Worm (Caenorhabditis elegans) whole organism, L1 larva: ENCODE measurements around the gene lelo-4.

ENCODE experiments used
- C04F5.9 ChIP-seq: sonication (generic microtip); optimal IDR thresholded peaks from 2 replicates; lab custom pipeline; 2016; ENCODE audit warnings: missing genetic modification characterization, missing compliant biosample characterization
- C16A3.4 ChIP-seq: fragments of 150-350 bp; optimal IDR thresholded peaks from 2 replicates; lab custom pipeline; 2014; ENCODE audit warnings: missing biosample characterization, missing genetic modification characterization
- F16B12.6 ChIP-seq: fragments of 150-350 bp; optimal IDR thresholded peaks from 2 replicates; lab custom pipeline; 2014; ENCODE audit warnings: missing biosample characterization, missing genetic modification characterization
- alr-1 ChIP-seq: fragments of 200-800 bp; sonication (Bioruptor generic); optimal IDR thresholded peaks from 2 replicates; lab custom pipeline; 2018; ENCODE audit warnings: borderline replicate concordance, mild to moderate bottlenecking, missing genetic modification characterization, missing compliant biosample characterization
- aly-2 ChIP-seq: fragments of 150-350 bp; optimal IDR thresholded peaks from 2 replicates; lab custom pipeline; 2014; ENCODE audit warnings: missing biosample characterization, missing genetic modification characterization
- ama-1 ChIP-seq: fragments of 150-350 bp; optimal IDR thresholded peaks from 2 replicates; lab custom pipeline; 2014
- blmp-1 ChIP-seq: fragments of 150-350 bp; optimal IDR thresholded peaks from 2 replicates; lab custom pipeline; 2014; ENCODE audit warnings: missing biosample characterization, missing genetic modification characterization
- ceh-63 ChIP-seq: fragments of 200-800 bp; sonication (Bioruptor generic); optimal IDR thresholded peaks from 2 replicates; lab custom pipeline; 2018; ENCODE audit warnings: mild to moderate bottlenecking, missing genetic modification characterization, missing compliant biosample characterization
- ceh-90 ChIP-seq: sonication (generic microtip); optimal IDR thresholded peaks from 2 replicates; lab custom pipeline; 2016; ENCODE audit warnings: missing genetic modification characterization, missing compliant biosample characterization
- dsc-1 ChIP-seq: sonication (generic microtip); optimal IDR thresholded peaks from 2 replicates; lab custom pipeline; 2016; ENCODE audit warnings: mild to moderate bottlenecking, missing genetic modification characterization, missing compliant biosample characterization
- efl-1 ChIP-seq, 4 experiments: fragments of 150-350 bp; optimal IDR thresholded peaks in 3 of 4; peaks in 1 of 4; 1 replicate in 1 of 4; 2 replicates in 3 of 4; lab custom pipeline; 2014; ENCODE audit warnings: missing biosample characterization in 2 of 4, missing genetic modification characterization in 2 of 4, missing genetic modification reagents in 2 of 4
- efl-3 ChIP-seq: fragments of 200-800 bp; sonication (Bioruptor generic); optimal IDR thresholded peaks from 2 replicates; lab custom pipeline; 2018; ENCODE audit warnings: mild to moderate bottlenecking, missing genetic modification characterization, missing compliant biosample characterization
- egl-27 ChIP-seq, 2 experiments: fragments of 150-350 bp in 1 of 2; sonication (generic microtip); optimal IDR thresholded peaks; 3 replicates each; lab custom pipeline; 2017 to 2018; ENCODE audit warnings: missing biosample characterization in 2 of 2, missing genetic modification characterization in 2 of 2, missing genetic modification reagents in 2 of 2
- elt-2 ChIP-seq: sonication (generic microtip); optimal IDR thresholded peaks from 2 replicates; lab custom pipeline; 2016; ENCODE audit warnings: missing genetic modification characterization, mild to moderate bottlenecking, inconsistent platforms, missing compliant biosample characterization, missing genetic modification reagents
- ets-5 ChIP-seq: fragments of 200-800 bp; sonication (Bioruptor generic); IDR thresholded peaks from 2 replicates; pipeline ENCODE4 v1.3.6; 2022; ENCODE audit warnings: missing genetic modification characterization, missing compliant biosample characterization
- fkh-10 ChIP-seq: sonication (generic microtip); optimal IDR thresholded peaks from 2 replicates; lab custom pipeline; 2017; ENCODE audit warnings: missing biosample characterization, missing genetic modification reagents, missing genetic modification characterization
- fkh-4 ChIP-seq: sonication (generic microtip); optimal IDR thresholded peaks from 2 replicates; lab custom pipeline; 2016; ENCODE audit warnings: missing compliant biosample characterization, missing genetic modification characterization, borderline replicate concordance
- fkh-8 ChIP-seq: sonication (generic microtip); optimal IDR thresholded peaks from 2 replicates; lab custom pipeline; 2016; ENCODE audit warnings: mild to moderate bottlenecking, missing genetic modification characterization, missing compliant biosample characterization
- grh-1 ChIP-seq: fragments of 200-800 bp; sonication (Bioruptor generic); IDR thresholded peaks from 2 replicates; pipeline ENCODE4 v1.3.6; 2022; ENCODE audit warnings: missing genetic modification reagents, missing genetic modification characterization, missing compliant biosample characterization
- hlh-4 ChIP-seq: sonication (generic microtip); optimal IDR thresholded peaks from 2 replicates; lab custom pipeline; 2016; ENCODE audit warnings: mild to moderate bottlenecking, missing genetic modification characterization, missing compliant biosample characterization
- irx-1 ChIP-seq: sonication (generic microtip); optimal IDR thresholded peaks from 2 replicates; lab custom pipeline; 2016; ENCODE audit warnings: missing genetic modification characterization, missing compliant biosample characterization
- jun-1 ChIP-seq: fragments of 150-350 bp; optimal IDR thresholded peaks from 2 replicates; lab custom pipeline; 2014; ENCODE audit warnings: missing biosample characterization, missing genetic modification reagents, missing genetic modification characterization
- lin-13 ChIP-seq: fragments of 150-350 bp; optimal IDR thresholded peaks from 2 replicates; lab custom pipeline; 2014; ENCODE audit warnings: missing biosample characterization, missing genetic modification reagents, missing genetic modification characterization
- lin-14 ChIP-seq: fragments of 200-800 bp; sonication (Bioruptor generic); optimal IDR thresholded peaks from 2 replicates; lab custom pipeline; 2018; ENCODE audit warnings: mild to moderate bottlenecking, missing genetic modification characterization, moderate library complexity, missing compliant biosample characterization
- lin-15B ChIP-seq: fragments of 150-350 bp; sonication (generic microtip); optimal IDR thresholded peaks from 3 replicates; lab custom pipeline; 2014; ENCODE audit warnings: missing biosample characterization, missing genetic modification characterization
- lin-35 ChIP-seq, 2 experiments: fragments of 150-350 bp; optimal IDR thresholded peaks; 2 replicates each; lab custom pipeline; 2014; ENCODE audit warnings: missing biosample characterization in 2 of 2, missing genetic modification characterization in 2 of 2, missing genetic modification reagents in 2 of 2
- lin-39 ChIP-seq: fragments of 150-350 bp; optimal IDR thresholded peaks from 2 replicates; lab custom pipeline; 2014; ENCODE audit warnings: missing biosample characterization, missing genetic modification reagents, missing genetic modification characterization
- lir-3 ChIP-seq: sonication (generic microtip); optimal IDR thresholded peaks from 2 replicates; lab custom pipeline; 2016; ENCODE audit warnings: mild to moderate bottlenecking, missing genetic modification characterization, moderate library complexity, missing compliant biosample characterization; ENCODE audit not compliant: poor library complexity
- mef-2 ChIP-seq: fragments of 150-350 bp; optimal IDR thresholded peaks from 2 replicates; lab custom pipeline; 2014; ENCODE audit warnings: missing biosample characterization, missing genetic modification characterization
- nhr-11 ChIP-seq: fragments of 150-350 bp; optimal IDR thresholded peaks from 2 replicates; lab custom pipeline; 2014; ENCODE audit warnings: missing biosample characterization, missing genetic modification characterization
- nhr-12 ChIP-seq: sonication (generic microtip); optimal IDR thresholded peaks from 2 replicates; lab custom pipeline; 2017; ENCODE audit warnings: missing biosample characterization, missing genetic modification characterization
- nhr-19 ChIP-seq: fragments of 200-800 bp; sonication (Bioruptor generic); conservative IDR thresholded peaks from 2 replicates; pipeline ENCODE4 v1.3.6; 2022; ENCODE audit warnings: missing genetic modification characterization, missing compliant biosample characterization
- nhr-20 ChIP-seq: sonication (generic microtip); optimal IDR thresholded peaks from 2 replicates; lab custom pipeline; 2016; ENCODE audit warnings: mild to moderate bottlenecking, missing genetic modification characterization, missing compliant biosample characterization
- nhr-237 ChIP-seq: fragments of 150-350 bp; optimal IDR thresholded peaks from 2 replicates; lab custom pipeline; 2014; ENCODE audit warnings: missing biosample characterization, missing genetic modification characterization
- nhr-77 ChIP-seq: fragments of 150-350 bp; optimal IDR thresholded peaks from 2 replicates; lab custom pipeline; 2014; ENCODE audit warnings: missing biosample characterization, missing genetic modification characterization
- nhr-85 ChIP-seq: sonication (generic microtip); peaks from one replicate; lab custom pipeline; 2016; ENCODE audit warnings: missing genetic modification characterization, inconsistent platforms, missing compliant biosample characterization
- nhr-90 ChIP-seq: sonication (generic microtip); optimal IDR thresholded peaks from 2 replicates; lab custom pipeline; 2016; ENCODE audit warnings: mild to moderate bottlenecking, missing genetic modification characterization, missing compliant biosample characterization; ENCODE audit not compliant: poor library complexity
- pax-3 ChIP-seq: fragments of 200-800 bp; sonication (Bioruptor generic); optimal IDR thresholded peaks from 2 replicates; lab custom pipeline; 2018; ENCODE audit warnings: mild to moderate bottlenecking, missing genetic modification characterization, moderate library complexity, missing compliant biosample characterization
- pqm-1 ChIP-seq: sonication (generic microtip); optimal IDR thresholded peaks from 3 replicates; lab custom pipeline; 2017; ENCODE audit warnings: missing biosample characterization, missing genetic modification characterization
- sox-4 ChIP-seq: sonication (generic microtip); optimal IDR thresholded peaks from 2 replicates; lab custom pipeline; 2016; ENCODE audit warnings: missing genetic modification characterization, missing compliant biosample characterization
- sptf-1 ChIP-seq: fragments of 150-350 bp; optimal IDR thresholded peaks from 2 replicates; lab custom pipeline; 2014; ENCODE audit warnings: missing biosample characterization, missing genetic modification characterization
- sup-37 ChIP-seq: fragments of 200-800 bp; sonication (Bioruptor generic); optimal IDR thresholded peaks from 2 replicates; lab custom pipeline; 2018; ENCODE audit warnings: mild to moderate bottlenecking, missing genetic modification characterization, missing compliant biosample characterization
- swsn-7 ChIP-seq: sonication (generic microtip); optimal IDR thresholded peaks from 2 replicates; lab custom pipeline; 2016; ENCODE audit warnings: missing genetic modification characterization, missing compliant biosample characterization
- tbx-2 ChIP-seq: sonication (generic microtip); optimal IDR thresholded peaks from 2 replicates; lab custom pipeline; 2016; ENCODE audit warnings: missing genetic modification characterization, missing compliant biosample characterization
- tlp-1 ChIP-seq: fragments of 150-350 bp; optimal IDR thresholded peaks from 2 replicates; lab custom pipeline; 2014; ENCODE audit warnings: missing biosample characterization, missing genetic modification characterization
- unc-130 ChIP-seq: fragments of 150-350 bp; optimal IDR thresholded peaks from 2 replicates; lab custom pipeline; 2017; ENCODE audit warnings: missing biosample characterization, missing genetic modification characterization, inconsistent platforms
- unc-30 ChIP-seq: sonication (generic microtip); optimal IDR thresholded peaks from 2 replicates; lab custom pipeline; 2017; ENCODE audit warnings: missing biosample characterization, missing genetic modification characterization
- unc-86 ChIP-seq: sonication (generic microtip); optimal IDR thresholded peaks from 2 replicates; lab custom pipeline; 2016; ENCODE audit warnings: missing genetic modification characterization, missing compliant biosample characterization
- unc-98 ChIP-seq: fragments of 200-800 bp; sonication (Bioruptor generic); IDR thresholded peaks from 2 replicates; pipeline ENCODE4 v1.3.6; 2022; ENCODE audit warnings: missing genetic modification characterization, missing compliant biosample characterization
- vab-15 ChIP-seq: sonication (generic microtip); optimal IDR thresholded peaks from 2 replicates; lab custom pipeline; 2017; ENCODE audit warnings: missing genotype, mild to moderate bottlenecking, missing genetic modification characterization, missing compliant biosample characterization
- zag-1 ChIP-seq: fragments of 150-350 bp; optimal IDR thresholded peaks from 2 replicates; lab custom pipeline; 2014; ENCODE audit warnings: missing biosample characterization, missing genetic modification characterization
- zip-4 ChIP-seq: fragments of 200-800 bp; sonication (Bioruptor generic); optimal IDR thresholded peaks from 2 replicates; lab custom pipeline; 2018; ENCODE audit warnings: mild to moderate bottlenecking, missing genetic modification characterization, moderate library complexity, missing compliant biosample characterization
- ztf-11 ChIP-seq, 2 experiments: sonication (generic microtip); optimal IDR thresholded peaks; 2 replicates each; lab custom pipeline; 2016 to 2017; ENCODE audit warnings: missing genetic modification characterization in 2 of 2, missing biosample characterization in 1 of 2, missing compliant biosample characterization in 1 of 2
- ztf-4 ChIP-seq: fragments of 150-350 bp; optimal IDR thresholded peaks from 2 replicates; lab custom pipeline; 2014; ENCODE audit warnings: missing biosample characterization, missing genetic modification characterization

Gene lelo-4

ce11 chrII:5701485-5701884 lies 13.2 kb upstream of the lelo-4 start:
- peak; percentile 58 for TF ChIP-seq zip-4 (GFP tag; lab: Kevin White, UChicago)
- TF ChIP-seq egl-27 (tag; optimal IDR thresholded peaks at IDR 0.05; lab: Kevin White, UChicago): peak in 1 of 2 experiments; percentile 57
- TF ChIP-seq fkh-4 (tag; lab: Kevin White, UChicago): no peak
- TF ChIP-seq ama-1: peak; percentile 84
- peak; percentile 12 for TF ChIP-seq ztf-4 (tag; lab: Kevin White, UChicago)
- peak; percentile 36 for TF ChIP-seq lin-15B (tag; lab: Kevin White, UChicago)
- TF ChIP-seq jun-1 (tag; lab: Kevin White, UChicago): peak; percentile 9
- no peak for TF ChIP-seq sox-4 (tag; lab: Kevin White, UChicago)
- no peak for TF ChIP-seq sptf-1 (tag; lab: Kevin White, UChicago)
- TF ChIP-seq sup-37 (GFP tag; lab: Kevin White, UChicago): peak; percentile 54
- TF ChIP-seq unc-98: no peak
- no peak for TF ChIP-seq fkh-8 (tag; lab: Kevin White, UChicago)
- TF ChIP-seq efl-1 (optimal IDR thresholded peaks at IDR 0.05; lab: Kevin White, UChicago): peak; percentile 56 to 69
- peak; percentile 32 to 95 for TF ChIP-seq efl-1 (GFP tag; optimal IDR thresholded peaks at IDR 0.05 in 1 of 2; lab: Kevin White, UChicago)
- peak; percentile 87 for TF ChIP-seq elt-2 (tag; lab: Kevin White, UChicago)
- TF ChIP-seq fkh-10: no peak
- peak; percentile 49 for TF ChIP-seq aly-2
- TF ChIP-seq ztf-11 (tag; optimal IDR thresholded peaks at IDR 0.05; lab: Kevin White, UChicago): no peak
- no peak for TF ChIP-seq efl-3 (GFP tag; lab: Kevin White, UChicago)
- peak; percentile 17 for TF ChIP-seq blmp-1 (tag; lab: Kevin White, UChicago)
- TF ChIP-seq mef-2 (tag; lab: Kevin White, UChicago): no peak
- peak; percentile 40 for TF ChIP-seq unc-86 (tag; lab: Kevin White, UChicago)
- peak; percentile 87 for TF ChIP-seq lin-39
- TF ChIP-seq unc-30 (tag; lab: Kevin White, UChicago): no peak
- TF ChIP-seq ceh-90 (tag; lab: Kevin White, UChicago): no peak
- TF ChIP-seq lin-14 (GFP tag; lab: Kevin White, UChicago): peak; percentile 71
- peak; percentile 12 for TF ChIP-seq F16B12.6 (tag; lab: Kevin White, UChicago)
- TF ChIP-seq irx-1 (tag; lab: Kevin White, UChicago): peak; percentile 58
- TF ChIP-seq nhr-12 (tag; lab: Kevin White, UChicago): no peak
- peak; percentile 71 for TF ChIP-seq dsc-1 (tag; lab: Kevin White, UChicago)
- TF ChIP-seq unc-130 (tag; lab: Kevin White, UChicago): peak; percentile 43
- peak; percentile 67 for TF ChIP-seq grh-1 (GFP tag; lab: Robert Waterston, UW)
- no peak for TF ChIP-seq ceh-63
- no peak for TF ChIP-seq vab-15 (tag; lab: Kevin White, UChicago)
- TF ChIP-seq nhr-90 (tag; lab: Kevin White, UChicago): peak; percentile 87
- peak; percentile 45 to 72 for TF ChIP-seq lin-35 (GFP tag; optimal IDR thresholded peaks at IDR 0.05; lab: Kevin White, UChicago)
- no peak for TF ChIP-seq nhr-237 (tag; lab: Kevin White, UChicago)
- peak; percentile 91 for TF ChIP-seq nhr-85 (tag; lab: Kevin White, UChicago)
- peak; percentile 53 for TF ChIP-seq lin-13 (GFP tag; lab: Kevin White, UChicago)
- no peak for TF ChIP-seq tlp-1 (tag; lab: Kevin White, UChicago)
- TF ChIP-seq lir-3 (tag; lab: Kevin White, UChicago): peak; percentile 36
- TF ChIP-seq pax-3 (tag; lab: Kevin White, UChicago): no peak
- peak; percentile 25 for TF ChIP-seq C04F5.9 (tag; lab: Kevin White, UChicago)
- no peak for TF ChIP-seq ets-5
- no peak for TF ChIP-seq pqm-1 (tag; lab: Kevin White, UChicago)
- TF ChIP-seq swsn-7: peak; percentile 78
- TF ChIP-seq zag-1 (tag; lab: Kevin White, UChicago): no peak
- no peak for TF ChIP-seq alr-1 (tag; lab: Kevin White, UChicago)
- TF ChIP-seq nhr-11 (tag; lab: Kevin White, UChicago): no peak
- TF ChIP-seq nhr-19 (GFP tag; lab: Robert Waterston, UW): peak; percentile 89
- peak; percentile 21 for TF ChIP-seq C16A3.4 (tag; lab: Kevin White, UChicago)
- peak; percentile 60 for TF ChIP-seq nhr-77 (tag; lab: Kevin White, UChicago)
- peak; percentile 78 for TF ChIP-seq nhr-20 (tag; lab: Kevin White, UChicago)
- TF ChIP-seq hlh-4 (tag; lab: Kevin White, UChicago): no peak
- peak; percentile 75 for TF ChIP-seq tbx-2 (tag; lab: Kevin White, UChicago)
